Worm (Caenorhabditis elegans) whole organism, L1 larva: Measurements from ENCODE around the gene C07A9.13.

Experiments
- C34B4.2 ChIP-seq: sonication (generic microtip); optimal IDR thresholded peaks from 2 replicates; lab custom pipeline; 2017; ENCODE audit warnings: mild to moderate bottlenecking, missing genetic modification characterization, missing compliant biosample characterization
- alr-1 ChIP-seq: fragments of 200-800 bp; sonication (Bioruptor generic); optimal IDR thresholded peaks from 2 replicates; lab custom pipeline; 2018; ENCODE audit warnings: borderline replicate concordance, mild to moderate bottlenecking, missing genetic modification characterization, missing compliant biosample characterization
- aly-2 ChIP-seq: fragments of 150-350 bp; optimal IDR thresholded peaks from 2 replicates; lab custom pipeline; 2014; ENCODE audit warnings: missing biosample characterization, missing genetic modification characterization
- ama-1 ChIP-seq: fragments of 150-350 bp; optimal IDR thresholded peaks from 2 replicates; lab custom pipeline; 2014
- blmp-1 ChIP-seq: fragments of 150-350 bp; optimal IDR thresholded peaks from 2 replicates; lab custom pipeline; 2014; ENCODE audit warnings: missing biosample characterization, missing genetic modification characterization
- ceh-63 ChIP-seq: fragments of 200-800 bp; sonication (Bioruptor generic); optimal IDR thresholded peaks from 2 replicates; lab custom pipeline; 2018; ENCODE audit warnings: mild to moderate bottlenecking, missing genetic modification characterization, missing compliant biosample characterization
- ceh-8 ChIP-seq: fragments of 200-800 bp; sonication (Bioruptor generic); optimal IDR thresholded peaks from 2 replicates; lab custom pipeline; 2018; ENCODE audit warnings: mild to moderate bottlenecking, missing genetic modification characterization, moderate library complexity, missing compliant biosample characterization
- ceh-82 ChIP-seq, 3 experiments: fragments of 150-350 bp in 1 of 3; sonication (generic microtip) in 2 of 3; optimal IDR thresholded peaks; 2 replicates each; lab custom pipeline; 2014 to 2017; ENCODE audit warnings: missing biosample characterization in 3 of 3, missing genetic modification characterization in 3 of 3
- ceh-90 ChIP-seq: sonication (generic microtip); optimal IDR thresholded peaks from 2 replicates; lab custom pipeline; 2016; ENCODE audit warnings: missing genetic modification characterization, missing compliant biosample characterization
- ces-1 ChIP-seq: fragments of 150-350 bp; optimal IDR thresholded peaks from 2 replicates; lab custom pipeline; 2014; ENCODE audit warnings: missing biosample characterization, missing genetic modification reagents, missing genetic modification characterization
- efl-3 ChIP-seq: fragments of 200-800 bp; sonication (Bioruptor generic); optimal IDR thresholded peaks from 2 replicates; lab custom pipeline; 2018; ENCODE audit warnings: mild to moderate bottlenecking, missing genetic modification characterization, missing compliant biosample characterization
- egl-13 ChIP-seq: sonication (generic microtip); optimal IDR thresholded peaks from 2 replicates; lab custom pipeline; 2016; ENCODE audit warnings: missing genotype, missing genetic modification reagents, missing genetic modification characterization, missing compliant biosample characterization
- egl-27 ChIP-seq, 2 experiments: fragments of 150-350 bp in 1 of 2; sonication (generic microtip); optimal IDR thresholded peaks; 3 replicates each; lab custom pipeline; 2017 to 2018; ENCODE audit warnings: missing biosample characterization in 2 of 2, missing genetic modification characterization in 2 of 2, missing genetic modification reagents in 2 of 2
- elt-2 ChIP-seq: sonication (generic microtip); optimal IDR thresholded peaks from 2 replicates; lab custom pipeline; 2016; ENCODE audit warnings: missing genetic modification characterization, mild to moderate bottlenecking, inconsistent platforms, missing compliant biosample characterization, missing genetic modification reagents
- elt-3 ChIP-seq, 6 experiments: fragments of 150-350 bp in 1 of 6; sonication (generic microtip); optimal IDR thresholded peaks; 2 replicates each; lab custom pipeline; 2017 to 2018; ENCODE audit warnings: missing biosample characterization in 6 of 6, missing genetic modification characterization in 6 of 6, inconsistent platforms in 1 of 6
- fkh-10 ChIP-seq: sonication (generic microtip); optimal IDR thresholded peaks from 2 replicates; lab custom pipeline; 2017; ENCODE audit warnings: missing biosample characterization, missing genetic modification reagents, missing genetic modification characterization
- fos-1 ChIP-seq: fragments of 150-350 bp; optimal IDR thresholded peaks from 2 replicates; lab custom pipeline; 2014; ENCODE audit warnings: missing biosample characterization, missing genetic modification characterization
- grh-1 ChIP-seq: fragments of 200-800 bp; sonication (Bioruptor generic); IDR thresholded peaks from 2 replicates; pipeline ENCODE4 v1.3.6; 2022; ENCODE audit warnings: missing genetic modification reagents, missing genetic modification characterization, missing compliant biosample characterization
- hlh-17 ChIP-seq: fragments of 200-800 bp; sonication (Bioruptor generic); optimal IDR thresholded peaks from 2 replicates; lab custom pipeline; 2018; ENCODE audit warnings: missing genetic modification characterization, mild to moderate bottlenecking, missing compliant biosample characterization, moderate library complexity, borderline replicate concordance
- hlh-4 ChIP-seq: sonication (generic microtip); optimal IDR thresholded peaks from 2 replicates; lab custom pipeline; 2016; ENCODE audit warnings: mild to moderate bottlenecking, missing genetic modification characterization, missing compliant biosample characterization
- irx-1 ChIP-seq: sonication (generic microtip); optimal IDR thresholded peaks from 2 replicates; lab custom pipeline; 2016; ENCODE audit warnings: missing genetic modification characterization, missing compliant biosample characterization
- jun-1 ChIP-seq: fragments of 150-350 bp; optimal IDR thresholded peaks from 2 replicates; lab custom pipeline; 2014; ENCODE audit warnings: missing biosample characterization, missing genetic modification reagents, missing genetic modification characterization
- lin-13 ChIP-seq: fragments of 150-350 bp; optimal IDR thresholded peaks from 2 replicates; lab custom pipeline; 2014; ENCODE audit warnings: missing biosample characterization, missing genetic modification reagents, missing genetic modification characterization
- lin-14 ChIP-seq: fragments of 200-800 bp; sonication (Bioruptor generic); optimal IDR thresholded peaks from 2 replicates; lab custom pipeline; 2018; ENCODE audit warnings: mild to moderate bottlenecking, missing genetic modification characterization, moderate library complexity, missing compliant biosample characterization
- lin-35 ChIP-seq, 2 experiments: fragments of 150-350 bp; optimal IDR thresholded peaks; 2 replicates each; lab custom pipeline; 2014; ENCODE audit warnings: missing biosample characterization in 2 of 2, missing genetic modification characterization in 2 of 2, missing genetic modification reagents in 2 of 2
- lir-3 ChIP-seq: sonication (generic microtip); optimal IDR thresholded peaks from 2 replicates; lab custom pipeline; 2016; ENCODE audit warnings: mild to moderate bottlenecking, missing genetic modification characterization, moderate library complexity, missing compliant biosample characterization; ENCODE audit not compliant: poor library complexity
- lsy-2 ChIP-seq, 2 experiments: fragments of 150-350 bp; optimal IDR thresholded peaks; 2 replicates each; lab custom pipeline; 2014; ENCODE audit warnings: missing biosample characterization in 2 of 2, missing genetic modification characterization in 2 of 2
- mdl-1 ChIP-seq, 2 experiments: fragments of 150-350 bp; optimal IDR thresholded peaks; 2 replicates each; lab custom pipeline; 2014 to 2017; ENCODE audit warnings: missing biosample characterization in 2 of 2, missing genetic modification characterization in 2 of 2, inconsistent platforms in 1 of 2
- mef-2 ChIP-seq: fragments of 150-350 bp; optimal IDR thresholded peaks from 2 replicates; lab custom pipeline; 2014; ENCODE audit warnings: missing biosample characterization, missing genetic modification characterization
- nhr-19 ChIP-seq: fragments of 200-800 bp; sonication (Bioruptor generic); conservative IDR thresholded peaks from 2 replicates; pipeline ENCODE4 v1.3.6; 2022; ENCODE audit warnings: missing genetic modification characterization, missing compliant biosample characterization
- nhr-28 ChIP-seq: fragments of 150-350 bp; optimal IDR thresholded peaks from 2 replicates; lab custom pipeline; 2014; ENCODE audit warnings: missing biosample characterization, missing genetic modification characterization
- nhr-47 ChIP-seq: sonication (generic microtip); optimal IDR thresholded peaks from 2 replicates; lab custom pipeline; 2016; ENCODE audit warnings: mild to moderate bottlenecking, missing genetic modification characterization, moderate library complexity, missing compliant biosample characterization
- nhr-71 ChIP-seq: sonication (generic microtip); optimal IDR thresholded peaks from 2 replicates; lab custom pipeline; 2016; ENCODE audit warnings: mild to moderate bottlenecking, missing genetic modification characterization, moderate library complexity, missing compliant biosample characterization
- nhr-76 ChIP-seq: sonication (generic microtip); optimal IDR thresholded peaks from 2 replicates; lab custom pipeline; 2017; ENCODE audit warnings: missing biosample characterization, missing genetic modification characterization
- nhr-77 ChIP-seq: fragments of 150-350 bp; optimal IDR thresholded peaks from 2 replicates; lab custom pipeline; 2014; ENCODE audit warnings: missing biosample characterization, missing genetic modification characterization
- nhr-84 ChIP-seq: sonication (generic microtip); optimal IDR thresholded peaks from 2 replicates; lab custom pipeline; 2017; ENCODE audit warnings: missing biosample characterization, missing genetic modification characterization
- nhr-85 ChIP-seq: sonication (generic microtip); peaks from one replicate; lab custom pipeline; 2016; ENCODE audit warnings: missing genetic modification characterization, inconsistent platforms, missing compliant biosample characterization
- nhr-90 ChIP-seq: sonication (generic microtip); optimal IDR thresholded peaks from 2 replicates; lab custom pipeline; 2016; ENCODE audit warnings: mild to moderate bottlenecking, missing genetic modification characterization, missing compliant biosample characterization; ENCODE audit not compliant: poor library complexity
- pag-3 ChIP-seq: sonication (generic microtip); optimal IDR thresholded peaks from 2 replicates; lab custom pipeline; 2017; ENCODE audit warnings: missing genetic modification characterization, mild to moderate bottlenecking, missing compliant biosample characterization, antibody characterized with exemption, borderline replicate concordance; ENCODE audit not compliant: insufficient read depth
- pax-3 ChIP-seq: fragments of 200-800 bp; sonication (Bioruptor generic); optimal IDR thresholded peaks from 2 replicates; lab custom pipeline; 2018; ENCODE audit warnings: mild to moderate bottlenecking, missing genetic modification characterization, moderate library complexity, missing compliant biosample characterization
- pqm-1 ChIP-seq: sonication (generic microtip); optimal IDR thresholded peaks from 3 replicates; lab custom pipeline; 2017; ENCODE audit warnings: missing biosample characterization, missing genetic modification characterization
- rnt-1 ChIP-seq: sonication (generic microtip); optimal IDR thresholded peaks from 2 replicates; lab custom pipeline; 2016; ENCODE audit warnings: mild to moderate bottlenecking, missing genetic modification characterization, moderate library complexity, missing compliant biosample characterization
- snu-23 ChIP-seq: sonication (generic microtip); optimal IDR thresholded peaks from 2 replicates; lab custom pipeline; 2016; ENCODE audit warnings: missing genetic modification characterization, missing compliant biosample characterization
- sptf-1 ChIP-seq: fragments of 150-350 bp; optimal IDR thresholded peaks from 2 replicates; lab custom pipeline; 2014; ENCODE audit warnings: missing biosample characterization, missing genetic modification characterization
- sup-37 ChIP-seq: fragments of 200-800 bp; sonication (Bioruptor generic); optimal IDR thresholded peaks from 2 replicates; lab custom pipeline; 2018; ENCODE audit warnings: mild to moderate bottlenecking, missing genetic modification characterization, missing compliant biosample characterization
- tbx-2 ChIP-seq: sonication (generic microtip); optimal IDR thresholded peaks from 2 replicates; lab custom pipeline; 2016; ENCODE audit warnings: missing genetic modification characterization, missing compliant biosample characterization
- tlp-1 ChIP-seq: fragments of 150-350 bp; optimal IDR thresholded peaks from 2 replicates; lab custom pipeline; 2014; ENCODE audit warnings: missing biosample characterization, missing genetic modification characterization
- unc-130 ChIP-seq: fragments of 150-350 bp; optimal IDR thresholded peaks from 2 replicates; lab custom pipeline; 2017; ENCODE audit warnings: missing biosample characterization, missing genetic modification characterization, inconsistent platforms
- unc-86 ChIP-seq: sonication (generic microtip); optimal IDR thresholded peaks from 2 replicates; lab custom pipeline; 2016; ENCODE audit warnings: missing genetic modification characterization, missing compliant biosample characterization
- unc-98 ChIP-seq: fragments of 200-800 bp; sonication (Bioruptor generic); IDR thresholded peaks from 2 replicates; pipeline ENCODE4 v1.3.6; 2022; ENCODE audit warnings: missing genetic modification characterization, missing compliant biosample characterization
- xbp-1 ChIP-seq: sonication (generic microtip); optimal IDR thresholded peaks from 2 replicates; lab custom pipeline; 2016; ENCODE audit warnings: missing genetic modification characterization, missing compliant biosample characterization
- zag-1 ChIP-seq: fragments of 150-350 bp; optimal IDR thresholded peaks from 2 replicates; lab custom pipeline; 2014; ENCODE audit warnings: missing biosample characterization, missing genetic modification characterization
- zip-4 ChIP-seq: fragments of 200-800 bp; sonication (Bioruptor generic); optimal IDR thresholded peaks from 2 replicates; lab custom pipeline; 2018; ENCODE audit warnings: mild to moderate bottlenecking, missing genetic modification characterization, moderate library complexity, missing compliant biosample characterization

C07A9.13 gene

DNA sequence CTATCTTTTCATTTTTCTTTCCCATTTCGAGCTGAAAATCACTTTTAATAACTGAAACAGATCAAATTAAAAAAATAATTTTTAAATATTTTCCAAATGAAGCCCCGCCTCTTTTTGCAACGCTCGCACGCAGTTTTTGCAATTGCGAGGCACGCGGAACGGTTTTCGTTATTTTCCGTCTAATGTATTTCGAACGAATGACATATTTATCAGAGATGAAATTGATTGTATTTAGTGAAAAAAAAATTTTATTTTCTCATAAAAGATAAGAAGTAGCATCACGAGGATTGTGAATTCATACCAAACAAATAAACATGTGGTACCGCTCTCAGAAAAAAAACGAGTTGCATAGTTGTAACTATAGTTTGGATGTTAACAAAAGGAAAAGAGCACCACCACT, 51.3 kb downstream of the C07A9.13 start, which contains the start of gene rpac-19 (continued):
- TF ChIP-seq aly-2, result peak; percentile 24
- TF ChIP-seq lsy-2 (tag; optimal IDR thresholded peaks at IDR 0.05; lab: Kevin White, UChicago), result peak; percentile 62 to 66
- TF ChIP-seq irx-1 (tag; lab: Kevin White, UChicago), result no peak
- peak; percentile 10 to 18 (median 14) for TF ChIP-seq ceh-82 (tag; optimal IDR thresholded peaks at IDR 0.05; lab: Kevin White, UChicago)
- TF ChIP-seq unc-130, result peak; percentile 70
- peak; percentile 37 for TF ChIP-seq lir-3 (tag; lab: Kevin White, UChicago)
- peak; percentile 76 for TF ChIP-seq nhr-71 (tag; lab: Kevin White, UChicago)
- TF ChIP-seq jun-1 (tag; lab: Kevin White, UChicago), result no peak
- no peak for TF ChIP-seq nhr-76
- TF ChIP-seq C34B4.2 (tag; lab: Kevin White, UChicago), result no peak
- TF ChIP-seq blmp-1, result peak; percentile 72
- TF ChIP-seq nhr-90 (tag; lab: Kevin White, UChicago), result peak; percentile 81
- no peak for TF ChIP-seq pag-3 (tag; lab: Kevin White, UChicago)
- peak; percentile 51 for TF ChIP-seq xbp-1 (tag; lab: Kevin White, UChicago)
- peak; percentile 22 for TF ChIP-seq elt-2
- no peak for TF ChIP-seq pqm-1 (tag; lab: Kevin White, UChicago)
- no peak for TF ChIP-seq efl-3 (GFP tag; lab: Kevin White, UChicago)
- peak; percentile 56 for TF ChIP-seq lin-13
- peak; percentile 87 for TF ChIP-seq ama-1 (lab: Kevin White, UChicago)
- TF ChIP-seq grh-1 (GFP tag; lab: Robert Waterston, UW), result no peak
- TF ChIP-seq hlh-17 (GFP tag; lab: Kevin White, UChicago), result no peak
- TF ChIP-seq hlh-4 (tag; lab: Kevin White, UChicago), result no peak
- TF ChIP-seq pax-3 (tag; lab: Kevin White, UChicago), result peak; percentile 30
- TF ChIP-seq zag-1 (tag; lab: Kevin White, UChicago), result no peak
- no peak for TF ChIP-seq egl-27 (tag; optimal IDR thresholded peaks at IDR 0.05; lab: Kevin White, UChicago)
- peak; percentile 31 for TF ChIP-seq zip-4 (GFP tag; lab: Kevin White, UChicago)
- no peak for TF ChIP-seq sup-37 (GFP tag; lab: Kevin White, UChicago)
- TF ChIP-seq tbx-2 (tag; lab: Kevin White, UChicago), result peak; percentile 55
- no peak for TF ChIP-seq nhr-84 (tag; lab: Kevin White, UChicago)
- no peak for TF ChIP-seq nhr-77 (tag; lab: Kevin White, UChicago)
- peak; percentile 40 for TF ChIP-seq unc-86 (tag; lab: Kevin White, UChicago)
- no peak for TF ChIP-seq fkh-10 (GFP tag; lab: Kevin White, UChicago)
- TF ChIP-seq ceh-8, result no peak
- peak; percentile 26 for TF ChIP-seq ceh-90 (tag; lab: Kevin White, UChicago)
- peak; percentile 42 for TF ChIP-seq nhr-19 (GFP tag; lab: Robert Waterston, UW)
- TF ChIP-seq snu-23, result peak; percentile 71
- no peak for TF ChIP-seq ces-1 (GFP tag; lab: Kevin White, UChicago)
- TF ChIP-seq nhr-28 (tag; lab: Kevin White, UChicago), result no peak
- peak; percentile 50 to 69 for TF ChIP-seq lin-35 (GFP tag; optimal IDR thresholded peaks at IDR 0.05; lab: Kevin White, UChicago)
- TF ChIP-seq tlp-1 (tag; lab: Kevin White, UChicago), result no peak
- peak; percentile 77 for TF ChIP-seq nhr-47 (tag; lab: Kevin White, UChicago)
- TF ChIP-seq egl-13, result peak; percentile 27
- no peak for TF ChIP-seq sptf-1 (tag; lab: Kevin White, UChicago)
- TF ChIP-seq ceh-63 (GFP tag; lab: Kevin White, UChicago), result no peak
- no peak for TF ChIP-seq alr-1 (tag; lab: Kevin White, UChicago)
- TF ChIP-seq unc-98 (GFP tag; lab: Robert Waterston, UW), result no peak
- TF ChIP-seq lin-14, result peak; percentile 41
- peak; percentile 68 for TF ChIP-seq rnt-1 (tag; lab: Kevin White, UChicago)
- no peak for TF ChIP-seq nhr-85
- TF ChIP-seq mef-2 (tag; lab: Kevin White, UChicago), result no peak
- no peak for TF ChIP-seq fos-1 (tag; lab: Kevin White, UChicago)
- no peak for TF ChIP-seq elt-3 (tag; optimal IDR thresholded peaks at IDR 0.05; lab: Kevin White, UChicago)
- TF ChIP-seq mdl-1 (tag; optimal IDR thresholded peaks at IDR 0.05; lab: Kevin White, UChicago), result peak in 1 of 2 experiments; percentile 14
